Fruit fly (Drosophila melanogaster) whole organism, wandering third instar larva: ENCODE results near the gene CG34398.

ENCODE experiments used
- Hr83 ChIP-seq: fragments of 200-300 bp; sonication (Bioruptor generic); optimal IDR thresholded peaks from 2 replicates; lab custom pipeline; 2016; ENCODE audit warnings: missing biosample characterization, mild to moderate bottlenecking, missing genetic modification characterization, moderate library complexity; ENCODE audit not compliant: poor library complexity, severe bottlenecking
- lola ChIP-seq: fragments of >200 bp; optimal IDR thresholded peaks from 2 replicates; lab custom pipeline; 2017; ENCODE audit warnings: missing biosample characterization, missing genetic modification characterization
- woc ChIP-seq: sonication (Bioruptor generic); optimal IDR thresholded peaks from 2 replicates; lab custom pipeline; 2016; ENCODE audit warnings: missing biosample characterization, mild to moderate bottlenecking, missing genetic modification characterization

DNA sequence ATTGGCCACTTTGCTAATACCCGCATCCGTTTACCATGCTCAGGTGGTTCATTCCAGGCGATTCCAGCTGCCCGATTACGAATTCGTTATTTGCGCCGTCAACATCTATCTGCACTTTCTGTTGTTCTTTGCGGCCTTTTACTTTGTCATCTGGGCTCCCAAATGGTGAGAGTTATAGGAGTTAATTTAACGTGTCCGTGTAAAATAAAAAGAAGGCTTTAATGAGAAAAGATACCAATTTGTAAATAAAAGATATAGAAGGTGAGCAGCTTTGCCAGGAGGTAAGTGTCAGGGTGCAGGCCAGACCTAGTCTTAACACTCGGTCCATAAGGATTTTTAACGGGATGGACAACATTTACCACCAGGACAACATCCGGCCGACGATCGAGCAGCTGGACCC lies 35.1 kb upstream of the CG34398 start, which contains the start of gene CG32987:
- TF ChIP-seq Hr83 (GFP tag; lab: Kevin White, UChicago), result no peak
- TF ChIP-seq woc (GFP tag; lab: Kevin White, UChicago), result no peak
- TF ChIP-seq lola (GFP tag; lab: Kevin White, UChicago), result no peak
